Worm (Caenorhabditis elegans) whole organism, L2 larva: ENCODE data around the gene srt-27.

ENCODE experiments used
- C34F6.9 ChIP-seq: fragments of 150-350 bp; optimal IDR thresholded peaks from 2 replicates; lab custom pipeline; 2014; ENCODE audit warnings: missing biosample characterization, missing genetic modification characterization
- blmp-1 ChIP-seq: sonication (generic microtip); optimal IDR thresholded peaks from 2 replicates; lab custom pipeline; 2017; ENCODE audit warnings: missing genetic modification characterization, mild to moderate bottlenecking, missing compliant biosample characterization, antibody characterized with exemption, moderate library complexity; ENCODE audit not compliant: insufficient read depth
- ceh-82 ChIP-seq: fragments of 150-350 bp; optimal IDR thresholded peaks from 2 replicates; lab custom pipeline; 2014; ENCODE audit warnings: missing biosample characterization, missing genetic modification characterization
- nhr-12 ChIP-seq: fragments of 150-350 bp; optimal IDR thresholded peaks from 2 replicates; lab custom pipeline; 2014; ENCODE audit warnings: missing biosample characterization, missing genetic modification characterization
- nhr-237 ChIP-seq: fragments of 150-350 bp; optimal IDR thresholded peaks from 2 replicates; lab custom pipeline; 2014; ENCODE audit warnings: missing biosample characterization, missing genetic modification characterization
- nhr-6 ChIP-seq: fragments of 150-350 bp; optimal IDR thresholded peaks from 2 replicates; lab custom pipeline; 2014; ENCODE audit warnings: missing biosample characterization, missing genetic modification characterization
- nhr-77 ChIP-seq: fragments of 150-350 bp; optimal IDR thresholded peaks from 2 replicates; lab custom pipeline; 2014; ENCODE audit warnings: missing biosample characterization, missing genetic modification characterization
- unc-62 ChIP-seq: fragments of 150-350 bp; optimal IDR thresholded peaks from 2 replicates; lab custom pipeline; 2014; ENCODE audit warnings: missing biosample characterization, missing genetic modification reagents, missing genetic modification characterization
- ztf-11 ChIP-seq: sonication (generic microtip); optimal IDR thresholded peaks from 2 replicates; lab custom pipeline; 2017; ENCODE audit warnings: missing biosample characterization, missing genetic modification characterization

DNA sequence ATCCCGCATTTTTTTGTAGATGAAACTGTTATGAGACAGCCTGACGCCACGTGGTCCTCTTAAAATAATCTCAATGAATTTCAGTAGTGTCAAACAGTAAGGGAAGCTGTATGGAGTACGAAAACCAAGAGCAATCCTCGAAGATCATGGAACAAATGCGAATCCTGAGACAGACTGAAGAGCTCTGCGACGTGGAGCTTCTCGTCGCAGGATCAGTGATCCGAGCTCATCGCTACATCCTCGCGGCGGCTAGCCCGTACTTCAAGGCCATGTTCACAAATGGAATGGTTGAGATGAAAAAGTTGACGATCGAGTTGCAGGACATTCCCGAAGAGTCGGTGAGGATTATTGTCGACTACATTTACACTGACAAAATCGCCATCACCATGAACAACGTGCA is 36.4 kb downstream of the srt-27 start:
- TF ChIP-seq nhr-6 (no peak), ztf-11 (tag; lab: Kevin White, UChicago) (no peak), nhr-12 (tag; lab: Kevin White, UChicago) (no peak), unc-62 (no peak), nhr-77 (no peak), C34F6.9 (tag; lab: Kevin White, UChicago) (no peak), nhr-237 (tag; lab: Kevin White, UChicago) (no peak), blmp-1 (tag; lab: Kevin White, UChicago) (no peak), ceh-82 (tag; lab: Kevin White, UChicago) (no peak)
